Fruit fly (Drosophila melanogaster): ENCODE measurements around the gene CG15317.

CG15317 gene

dm6 chrX:9578696-9579509 is 22.6 kb upstream of the CG15317 start:
- TF ChIP-seq psq (optimal IDR thresholded peaks at IDR 0.05) (peak; percentile 39), EcR (GFP tag; optimal IDR thresholded peaks at IDR 0.05) (peak in 1 of 2 experiments; percentile 60), usp (GFP tag; optimal IDR thresholded peaks at IDR 0.05) (no peak)

- TF ChIP-seq Dll (optimal IDR thresholded peaks at IDR 0.05) (no peak), usp (GFP tag; optimal IDR thresholded peaks at IDR 0.05) (no peak), EcR (GFP tag; optimal IDR thresholded peaks at IDR 0.05) (no peak), pan (optimal IDR thresholded peaks at IDR 0.05) (no peak), psq (optimal IDR thresholded peaks at IDR 0.05) (no peak), CG8478 (optimal IDR thresholded peaks at IDR 0.05) (no peak)
These were observed 21.7 kb upstream of the CG15317 start for dm6 chrX:9578014-9578413.

- no peak for TF ChIP-seq usp (GFP tag; optimal IDR thresholded peaks at IDR 0.05)
- no peak for TF ChIP-seq pan (optimal IDR thresholded peaks at IDR 0.05)
- no peak for TF ChIP-seq CG8478 (optimal IDR thresholded peaks at IDR 0.05)
These were observed 20.9 kb upstream of the CG15317 start for dm6 chrX:9577338-9577644.

DNA sequence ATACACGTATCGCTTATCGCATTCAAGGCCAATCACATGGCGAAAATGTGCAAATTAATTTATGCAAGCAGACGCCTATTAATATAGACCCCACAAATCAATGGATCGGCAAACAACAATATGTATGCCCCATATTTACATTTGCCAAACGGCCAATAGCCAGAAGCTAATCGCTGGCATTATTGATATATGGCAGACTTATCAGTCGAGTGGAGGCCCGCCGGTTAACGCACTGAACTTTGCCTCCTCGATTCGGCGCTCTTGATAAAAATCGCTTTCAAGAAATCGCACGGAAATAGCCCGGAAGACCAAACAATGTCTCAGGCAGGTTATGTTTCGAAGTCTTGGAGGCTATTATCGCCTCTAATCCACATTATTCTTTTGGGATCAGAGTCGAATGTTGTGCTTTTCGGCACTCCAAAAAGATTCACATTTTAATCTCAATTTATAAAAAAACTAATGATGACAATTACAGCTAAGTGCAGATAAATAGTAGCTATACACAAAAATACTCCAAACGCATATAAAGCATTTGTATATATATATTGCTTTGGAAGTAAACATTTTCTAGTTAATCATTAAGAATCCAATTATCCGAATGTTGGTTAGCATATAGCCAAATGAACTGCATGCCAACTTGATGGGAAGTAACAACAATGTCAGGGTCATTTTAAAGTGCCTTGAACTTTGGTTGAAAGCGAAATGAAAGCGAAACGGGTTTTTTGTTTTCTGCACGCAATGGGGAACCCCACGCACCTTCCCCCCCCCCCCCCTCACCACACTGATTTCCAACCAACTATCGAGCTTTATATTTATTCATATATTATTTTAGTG is 20.4 kb upstream of the CG15317 start:
- TF ChIP-seq EcR (GFP tag; optimal IDR thresholded peaks at IDR 0.05) (no peak), psq (optimal IDR thresholded peaks at IDR 0.05) (no peak), pan (optimal IDR thresholded peaks at IDR 0.05) (no peak), Dll (optimal IDR thresholded peaks at IDR 0.05) (no peak), CG8478 (optimal IDR thresholded peaks at IDR 0.05) (no peak), usp (GFP tag; optimal IDR thresholded peaks at IDR 0.05) (no peak)

dm6 chrX:9576147-9576503 is 19.8 kb upstream of the CG15317 start, which contains the start of gene CG42395:
CG42395 (minus strand) TSS chrX:9576247.
- TF ChIP-seq EcR (GFP tag; optimal IDR thresholded peaks at IDR 0.05) = no peak
- no peak for TF ChIP-seq psq (optimal IDR thresholded peaks at IDR 0.05)
- TF ChIP-seq pan (optimal IDR thresholded peaks at IDR 0.05) = no peak
- TF ChIP-seq usp (GFP tag; optimal IDR thresholded peaks at IDR 0.05) = no peak
- TF ChIP-seq CG8478 (optimal IDR thresholded peaks at IDR 0.05) = no peak
- TF ChIP-seq Dll (optimal IDR thresholded peaks at IDR 0.05) = no peak

DNA sequence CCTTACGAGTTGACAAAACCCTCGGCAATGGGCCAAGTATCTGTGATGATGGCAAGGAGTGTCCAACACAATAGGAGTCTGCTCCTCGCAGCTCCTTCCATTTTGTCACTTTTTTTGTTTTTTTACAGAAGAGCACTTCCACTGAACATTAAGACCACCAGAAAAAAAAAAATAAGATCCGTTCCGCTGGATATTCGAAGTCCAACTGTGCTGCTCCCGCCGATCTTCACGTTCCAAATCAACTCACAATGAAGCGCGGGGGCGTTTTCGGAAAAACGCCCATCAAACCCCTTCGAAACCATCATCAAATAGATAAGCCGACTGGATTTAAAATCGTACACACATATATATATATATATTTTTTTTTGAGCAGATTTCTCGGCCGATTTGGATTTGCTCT is 14.9 kb upstream of the CG15317 start, which contains the start of gene Cubn:
TSS of gene Cubn (minus strand) at position 101 of the 400 bp plus-strand sequence.
- TF ChIP-seq CG8478 (optimal IDR thresholded peaks at IDR 0.05) (no peak), EcR (GFP tag; optimal IDR thresholded peaks at IDR 0.05) (no peak), usp (GFP tag; optimal IDR thresholded peaks at IDR 0.05) (no peak), pan (optimal IDR thresholded peaks at IDR 0.05) (no peak), psq (optimal IDR thresholded peaks at IDR 0.05) (no peak), Dll (optimal IDR thresholded peaks at IDR 0.05) (no peak)

DNA sequence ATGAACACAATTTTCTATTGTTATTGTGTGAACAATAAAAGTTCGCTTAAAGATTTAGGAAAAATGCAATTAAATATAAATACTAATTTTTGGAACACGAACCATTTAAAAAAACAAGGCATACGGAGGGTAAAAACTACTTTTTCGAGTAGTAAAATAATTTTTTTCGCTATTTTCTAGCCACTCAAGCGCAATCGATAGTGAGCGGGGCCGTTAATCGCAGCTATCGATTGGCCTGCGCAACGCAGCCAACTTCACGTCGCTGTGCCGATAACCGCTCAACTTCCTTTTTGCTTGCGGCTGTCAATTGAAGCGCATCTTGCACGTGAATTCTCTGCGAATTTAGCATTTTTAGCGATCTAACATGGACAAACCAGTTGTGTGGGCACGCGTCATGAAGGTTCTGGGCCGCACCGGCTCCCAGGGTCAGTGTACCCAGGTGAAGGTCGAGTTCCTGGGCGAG is 2.0 kb downstream of the CG15317 start, which contains the start of gene RpS28b:
TSS of gene RpS28b (plus strand) at position 278 of the 463 bp plus-strand sequence.
- TF ChIP-seq EcR (GFP tag; optimal IDR thresholded peaks at IDR 0.05) = no peak
- no peak for TF ChIP-seq usp (GFP tag; optimal IDR thresholded peaks at IDR 0.05)
- TF ChIP-seq pan (optimal IDR thresholded peaks at IDR 0.05) = no peak
- TF ChIP-seq Dll (optimal IDR thresholded peaks at IDR 0.05) = no peak
- no peak for TF ChIP-seq psq (optimal IDR thresholded peaks at IDR 0.05)
- no peak for TF ChIP-seq CG8478 (optimal IDR thresholded peaks at IDR 0.05)

DNA sequence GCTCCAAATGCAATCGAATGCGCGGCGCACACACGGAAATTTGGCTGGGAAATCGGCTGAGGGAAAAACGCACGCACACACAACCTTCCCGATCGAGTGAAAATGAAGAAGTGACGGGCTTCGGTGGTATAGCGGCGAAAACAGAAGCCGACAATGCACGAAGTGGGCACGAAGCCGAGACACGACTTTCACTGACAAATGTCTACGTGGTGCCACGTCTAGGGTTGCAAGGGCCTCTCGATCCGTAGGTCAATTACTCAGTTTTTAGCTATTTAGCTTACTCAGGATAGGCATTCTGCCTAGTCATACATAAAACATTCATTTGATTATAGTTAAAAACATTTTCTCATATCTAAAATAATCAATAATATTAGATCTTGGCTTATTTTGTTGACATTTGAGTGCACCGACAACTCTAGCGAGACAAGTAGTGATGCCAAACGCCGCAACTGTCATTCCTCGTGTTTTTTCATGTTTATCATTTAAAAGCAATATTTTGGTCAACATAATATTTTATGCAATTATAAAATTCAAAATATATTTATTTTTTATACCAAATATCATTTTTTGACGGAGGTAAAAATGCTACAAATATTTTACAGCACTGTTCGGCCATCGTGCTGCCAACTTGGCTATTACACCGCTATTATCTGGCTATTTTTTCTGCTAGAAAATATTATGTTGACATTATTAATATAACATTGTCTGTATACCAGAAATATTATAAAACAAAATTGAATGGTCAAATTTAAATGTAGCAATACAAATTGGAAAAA is 2.6 kb downstream of the CG15317 start:
- TF ChIP-seq EcR (GFP tag; optimal IDR thresholded peaks at IDR 0.05) (no peak), CG8478 (optimal IDR thresholded peaks at IDR 0.05) (no peak), psq (optimal IDR thresholded peaks at IDR 0.05) (no peak), usp (GFP tag; optimal IDR thresholded peaks at IDR 0.05) (no peak), Dll (optimal IDR thresholded peaks at IDR 0.05) (no peak), pan (optimal IDR thresholded peaks at IDR 0.05) (no peak)

- no peak for TF ChIP-seq psq (optimal IDR thresholded peaks at IDR 0.05)
- no peak for TF ChIP-seq CG8478 (optimal IDR thresholded peaks at IDR 0.05)
- TF ChIP-seq EcR (GFP tag; optimal IDR thresholded peaks at IDR 0.05) = no peak
- no peak for TF ChIP-seq pan (optimal IDR thresholded peaks at IDR 0.05)
- TF ChIP-seq Dll (optimal IDR thresholded peaks at IDR 0.05) = no peak
- TF ChIP-seq usp (GFP tag; optimal IDR thresholded peaks at IDR 0.05) = no peak
These were observed 5.2 kb downstream of the CG15317 start for dm6 chrX:9551179-9551578.

- no peak for TF ChIP-seq EcR (GFP tag; optimal IDR thresholded peaks at IDR 0.05)
- no peak for TF ChIP-seq usp (GFP tag; optimal IDR thresholded peaks at IDR 0.05)
- TF ChIP-seq Dll (optimal IDR thresholded peaks at IDR 0.05) = no peak
- TF ChIP-seq psq (optimal IDR thresholded peaks at IDR 0.05) = no peak
- no peak for TF ChIP-seq pan (optimal IDR thresholded peaks at IDR 0.05)
- no peak for TF ChIP-seq CG8478 (optimal IDR thresholded peaks at IDR 0.05)
These were observed 5.7 kb downstream of the CG15317 start, which contains the start of gene CG32700 for dm6 chrX:9550565-9551145. CG32700 (minus strand) TSS chrX:9550838.

DNA sequence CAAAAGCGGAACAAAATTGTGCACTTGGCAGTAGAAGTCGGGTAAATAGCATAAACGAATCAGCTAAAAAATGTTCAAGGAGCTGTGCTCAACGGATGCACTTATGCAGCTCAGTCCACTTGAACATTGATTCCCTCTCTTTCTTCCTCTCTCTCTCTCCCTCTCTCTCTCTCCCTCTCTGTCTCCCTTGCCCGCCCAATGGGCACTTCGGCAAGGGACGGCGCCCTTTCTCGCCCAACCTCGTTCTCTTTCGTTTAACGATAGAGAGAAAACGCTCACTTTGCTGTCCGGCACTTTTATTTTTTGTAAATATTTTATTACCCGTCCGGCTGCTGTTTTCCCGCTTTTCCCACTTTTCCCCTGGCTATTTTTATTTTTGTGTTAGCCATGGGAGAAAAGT is 11.9 kb downstream of the CG15317 start:
- TF ChIP-seq pan (optimal IDR thresholded peaks at IDR 0.05) (no peak), Dll (optimal IDR thresholded peaks at IDR 0.05) (no peak), CG8478 (optimal IDR thresholded peaks at IDR 0.05) (no peak), EcR (GFP tag; optimal IDR thresholded peaks at IDR 0.05) (no peak), usp (GFP tag; optimal IDR thresholded peaks at IDR 0.05) (no peak)
